Fruit fly (Drosophila melanogaster) whole organism, embryonic: Measurements from ENCODE around the gene CG12438.

Source experiments
- Abd-B ChIP-seq: fragments of 200-800 bp; sonication (Bioruptor generic); optimal IDR thresholded peaks from 2 replicates; lab custom pipeline; 2018; ENCODE audit warnings: missing biosample characterization, mild to moderate bottlenecking, missing genetic modification characterization, moderate library complexity
- CG10431 ChIP-seq: fragments of 200-800 bp; sonication (Bioruptor generic); optimal IDR thresholded peaks from 3 replicates; lab custom pipeline; 2018; ENCODE audit warnings: missing biosample characterization, mild to moderate bottlenecking, missing genetic modification characterization
- CG10565 ChIP-seq: fragments of 200-800 bp; sonication (Bioruptor generic); optimal IDR thresholded peaks from 3 replicates; lab custom pipeline; 2016; ENCODE audit warnings: missing biosample characterization, mild to moderate bottlenecking, missing genetic modification characterization
- CG11093 ChIP-seq: fragments of 200-800 bp; sonication (Bioruptor generic); IDR thresholded peaks from 3 replicates; pipeline ENCODE4 v1.3.6; 2022; ENCODE audit warnings: missing biosample characterization, missing genetic modification characterization
- CG13624 ChIP-seq: fragments of 200-800 bp; sonication (Bioruptor generic); optimal IDR thresholded peaks from 2 replicates; lab custom pipeline; 2016; ENCODE audit warnings: missing biosample characterization, missing genetic modification characterization
- CG16779 ChIP-seq: fragments of 200-800 bp; sonication (Bioruptor generic); IDR thresholded peaks from 2 replicates; pipeline ENCODE4 v1.3.6; 2022; ENCODE audit warnings: missing biosample characterization, missing genetic modification characterization
- CG18476 ChIP-seq: fragments of 200-800 bp; sonication (Bioruptor generic); optimal IDR thresholded peaks from 2 replicates; lab custom pipeline; 2016; ENCODE audit warnings: missing biosample characterization, mild to moderate bottlenecking, missing genetic modification characterization
- CG42726 ChIP-seq: fragments of 200-800 bp; sonication (Bioruptor generic); IDR thresholded peaks from 2 replicates; pipeline ENCODE4 v1.3.6; 2022; ENCODE audit warnings: missing biosample characterization, missing genetic modification characterization; ENCODE audit not compliant: partially characterized antibody
- CG43689 ChIP-seq: fragments of 200-800 bp; sonication (Bioruptor generic); IDR thresholded peaks from 2 replicates; pipeline ENCODE4 v1.3.6; 2022; ENCODE audit warnings: missing biosample characterization, missing genetic modification characterization
- CG4617 ChIP-seq: fragments of 200-800 bp; sonication (Bioruptor generic); optimal IDR thresholded peaks from 3 replicates; lab custom pipeline; 2016; ENCODE audit warnings: missing biosample characterization, missing genetic modification characterization, borderline replicate concordance
- CG8290 ChIP-seq, 3 experiments: fragments of 200-800 bp; sonication (Bioruptor generic); optimal IDR thresholded peaks; 2 replicates each; lab custom pipeline; 2016 to 2019; ENCODE audit warnings: missing biosample characterization in 3 of 3, missing genetic modification characterization in 3 of 3, mild to moderate bottlenecking in 2 of 3, moderate library complexity in 1 of 3
- Dip3 ChIP-seq: fragments of 200-800 bp; sonication (Bioruptor generic); optimal IDR thresholded peaks from 3 replicates; lab custom pipeline; 2016; ENCODE audit warnings: missing biosample characterization, missing genetic modification characterization
- Gsc ChIP-seq: fragments of 200-800 bp; sonication (Bioruptor generic); IDR thresholded peaks from 2 replicates; pipeline ENCODE4 v1.3.6; 2022; ENCODE audit warnings: missing biosample characterization, missing genetic modification characterization
- H2.0 ChIP-seq: fragments of 200-800 bp; sonication (Bioruptor generic); IDR thresholded peaks from 2 replicates; pipeline ENCODE4 v1.3.6; 2022; ENCODE audit warnings: missing biosample characterization, missing genetic modification characterization
- Hr78 ChIP-seq, 2 experiments: fragments of 200-800 bp in 1 of 2; fragments of >200 bp in 1 of 2; sonication (Bioruptor generic) in 1 of 2; optimal IDR thresholded peaks; 2 replicates each; lab custom pipeline; 2017 to 2019; ENCODE audit warnings: missing biosample characterization in 2 of 2, missing genetic modification characterization in 2 of 2, mild to moderate bottlenecking in 1 of 2, moderate library complexity in 1 of 2
- Lhr ChIP-seq: fragments of 200-800 bp; sonication (Bioruptor generic); optimal IDR thresholded peaks from 3 replicates; lab custom pipeline; 2017; ENCODE audit warnings: mild to moderate bottlenecking, missing biosample characterization, missing genetic modification reagents, missing genetic modification characterization
- Max ChIP-seq: fragments of 200-800 bp; sonication (Bioruptor generic); optimal IDR thresholded peaks from 2 replicates; lab custom pipeline; 2016; ENCODE audit warnings: missing biosample characterization, mild to moderate bottlenecking, missing genetic modification characterization
- Myb ChIP-seq: fragments of 200-800 bp; sonication (Bioruptor generic); optimal IDR thresholded peaks from 2 replicates; lab custom pipeline; 2016; ENCODE audit warnings: missing biosample characterization, missing genetic modification characterization
- Neu2 ChIP-seq: fragments of 200-800 bp; sonication (Bioruptor generic); optimal IDR thresholded peaks from 3 replicates; lab custom pipeline; 2016; ENCODE audit warnings: missing biosample characterization, missing genetic modification characterization, borderline replicate concordance
- Nf-YB ChIP-seq: fragments of 200-800 bp; sonication (Bioruptor generic); optimal IDR thresholded peaks from 3 replicates; lab custom pipeline; 2019; ENCODE audit warnings: missing biosample characterization, mild to moderate bottlenecking, missing genetic modification characterization, moderate library complexity
- Nf-YC ChIP-seq: fragments of 200-800 bp; optimal IDR thresholded peaks from 3 replicates; lab custom pipeline; 2019; ENCODE audit warnings: missing biosample characterization, mild to moderate bottlenecking, missing genetic modification characterization, moderate library complexity
- NfI ChIP-seq: fragments of 200-800 bp; sonication (Bioruptor generic); optimal IDR thresholded peaks from 3 replicates; lab custom pipeline; 2018; ENCODE audit warnings: missing biosample characterization, mild to moderate bottlenecking, missing genetic modification characterization, moderate library complexity
- bcd ChIP-seq: fragments of 200-800 bp; sonication (Bioruptor generic); optimal IDR thresholded peaks from 2 replicates; lab custom pipeline; 2017; ENCODE audit warnings: missing biosample characterization, mild to moderate bottlenecking, missing genetic modification characterization
- bowl ChIP-seq: fragments of 200-800 bp; sonication (Bioruptor generic); IDR thresholded peaks from 2 replicates; pipeline ENCODE4 v1.3.6; 2022; ENCODE audit warnings: missing biosample characterization, missing genetic modification characterization
- chinmo ChIP-seq: fragments of 200-800 bp; sonication (Bioruptor generic); IDR thresholded peaks from 4 replicates; pipeline ENCODE4 v1.3.6; 2022; ENCODE audit warnings: missing biosample characterization, missing genetic modification characterization; ENCODE audit not compliant: partially characterized antibody
- crol ChIP-seq: fragments of 200-800 bp; sonication (Bioruptor generic); IDR thresholded peaks from 2 replicates; pipeline ENCODE4 v1.3.6; 2022; ENCODE audit warnings: missing biosample characterization, missing genetic modification characterization
- dan ChIP-seq: fragments of 200-800 bp; sonication (Bioruptor generic); IDR thresholded peaks from 2 replicates; pipeline ENCODE4 v1.3.6; 2022; ENCODE audit warnings: missing biosample characterization, missing genetic modification characterization
- ewg ChIP-seq: fragments of 200-800 bp; sonication (Bioruptor generic); optimal IDR thresholded peaks from 3 replicates; lab custom pipeline; 2017; ENCODE audit warnings: mild to moderate bottlenecking, missing biosample characterization, missing genetic modification reagents, missing genetic modification characterization
- eyg ChIP-seq: fragments of 200-800 bp; sonication (Bioruptor generic); optimal IDR thresholded peaks from 3 replicates; lab custom pipeline; 2016; ENCODE audit warnings: missing biosample characterization, missing genetic modification characterization
- fd64A ChIP-seq: fragments of 200-800 bp; sonication (Bioruptor generic); optimal IDR thresholded peaks from 3 replicates; lab custom pipeline; 2018; ENCODE audit warnings: missing biosample characterization, mild to moderate bottlenecking, missing genetic modification characterization
- grn ChIP-seq: fragments of 200-800 bp; sonication (Bioruptor generic); optimal IDR thresholded peaks from 3 replicates; lab custom pipeline; 2017; ENCODE audit warnings: missing biosample characterization, missing genetic modification characterization
- h ChIP-seq: fragments of >200 bp; optimal IDR thresholded peaks from 2 replicates; lab custom pipeline; 2017
- kni ChIP-seq: fragments of 200-800 bp; sonication (Bioruptor generic); optimal IDR thresholded peaks from 3 replicates; lab custom pipeline; 2017; ENCODE audit warnings: mild to moderate bottlenecking, missing biosample characterization, missing genetic modification reagents, missing genetic modification characterization
- nau ChIP-seq: fragments of 200-800 bp; sonication (Bioruptor generic); optimal IDR thresholded peaks from 3 replicates; lab custom pipeline; 2017; ENCODE audit warnings: missing biosample characterization, mild to moderate bottlenecking, missing genetic modification characterization, missing genetic modification reagents
- pzg ChIP-seq: fragments of 200-800 bp; sonication (Bioruptor generic); optimal IDR thresholded peaks from 3 replicates; lab custom pipeline; 2018; ENCODE audit warnings: missing biosample characterization, mild to moderate bottlenecking, missing genetic modification characterization, moderate library complexity
- repo ChIP-seq: fragments of 200-800 bp; sonication (Bioruptor generic); optimal IDR thresholded peaks from 2 replicates; lab custom pipeline; 2016; ENCODE audit warnings: missing biosample characterization, missing genetic modification characterization
- salm ChIP-seq: fragments of 200-800 bp; sonication (Bioruptor generic); optimal IDR thresholded peaks from 2 replicates; lab custom pipeline; 2018; ENCODE audit warnings: missing biosample characterization, mild to moderate bottlenecking, missing genetic modification characterization
- sc ChIP-seq, 3 experiments: fragments of >200 bp in 2 of 3; fragments of 200-800 bp in 1 of 3; sonication (Bioruptor generic) in 1 of 3; optimal IDR thresholded peaks; 2 replicates in 2 of 3; 3 replicates in 1 of 3; lab custom pipeline; 2017; ENCODE audit warnings: mild to moderate bottlenecking in 1 of 3, missing biosample characterization in 1 of 3, missing genetic modification characterization in 1 of 3, missing genetic modification reagents in 1 of 3
- sens ChIP-seq: fragments of 200-800 bp; sonication (Bioruptor generic); peaks from one replicate; lab custom pipeline; 2016; ENCODE audit warnings: missing biosample characterization, missing genetic modification characterization
- slou ChIP-seq: fragments of 200-800 bp; sonication (Bioruptor generic); optimal IDR thresholded peaks from 3 replicates; lab custom pipeline; 2016; ENCODE audit warnings: missing biosample characterization, missing genetic modification characterization
- sob ChIP-seq: fragments of 200-800 bp; sonication (Bioruptor generic); IDR thresholded peaks from 2 replicates; pipeline ENCODE4 v1.3.6; 2022; ENCODE audit warnings: missing biosample characterization, missing genetic modification characterization
- tin ChIP-seq: fragments of 200-800 bp; sonication (Bioruptor generic); optimal IDR thresholded peaks from 3 replicates; lab custom pipeline; 2016; ENCODE audit warnings: missing biosample characterization, missing genetic modification characterization
- toy ChIP-seq: fragments of 200-800 bp; sonication (Bioruptor generic); IDR thresholded peaks from 2 replicates; pipeline ENCODE4 v1.3.6; 2022; ENCODE audit warnings: missing biosample characterization, missing genetic modification characterization
- tup ChIP-seq: fragments of 200-800 bp; sonication (Bioruptor generic); optimal IDR thresholded peaks from 2 replicates; lab custom pipeline; 2016; ENCODE audit warnings: missing biosample characterization, mild to moderate bottlenecking, missing genetic modification characterization, moderate library complexity
- unpg ChIP-seq: fragments of 200-800 bp; sonication (Bioruptor generic); optimal IDR thresholded peaks from 3 replicates; lab custom pipeline; 2018; ENCODE audit warnings: missing biosample characterization, mild to moderate bottlenecking, missing genetic modification characterization, moderate library complexity
- vvl ChIP-seq: fragments of 200-800 bp; sonication (Bioruptor generic); IDR thresholded peaks from 2 replicates; pipeline ENCODE4 v1.3.6; 2022; ENCODE audit warnings: missing biosample characterization, missing genetic modification characterization
- zfh1 ChIP-seq: fragments of 200-800 bp; sonication (Bioruptor generic); IDR thresholded peaks from 3 replicates; pipeline ENCODE4 v1.3.6; 2022; ENCODE audit warnings: missing biosample characterization, missing genetic modification characterization

The CG12438 gene

dm6 chr2L:8791703-8792102 is 39.6 kb downstream of the CG12438 start (continued):
- TF ChIP-seq sens (GFP tag; lab: Kevin White, UChicago) = no peak
- TF ChIP-seq grn = no peak

dm6 chr2L:8794151-8794550 is 42.1 kb downstream of the CG12438 start:
- peak; percentile 67 for TF ChIP-seq Nf-YB (GFP tag; lab: Kevin White, UChicago)
- TF ChIP-seq Myb (GFP tag; lab: Kevin White, UChicago) = no peak
- TF ChIP-seq CG10431 (GFP tag; lab: Kevin White, UChicago) = no peak
- TF ChIP-seq grn = no peak
- TF ChIP-seq Nf-YC (tag; lab: Kevin White, UChicago) = peak; percentile 61

DNA sequence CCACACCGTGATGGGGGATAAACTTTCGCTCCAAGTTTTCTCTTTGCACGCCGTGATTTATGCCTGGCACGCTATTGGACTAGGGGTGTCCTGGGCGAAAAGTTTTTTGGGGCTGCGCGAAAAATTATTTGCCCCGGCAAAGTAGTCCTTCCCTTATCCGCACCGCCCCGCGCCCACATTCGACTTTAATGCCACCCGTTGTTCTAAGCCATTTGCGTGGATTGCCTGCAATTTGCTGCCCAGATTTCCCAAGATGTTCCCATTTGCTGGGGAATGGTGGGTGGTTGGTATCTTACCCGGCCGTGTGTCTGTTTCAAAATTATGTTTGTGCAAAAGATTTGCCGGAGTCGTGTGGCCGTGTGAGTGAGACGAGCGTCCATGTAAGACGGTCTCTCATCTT is 46.9 kb downstream of the CG12438 start:
- no peak for TF ChIP-seq nau (GFP tag; lab: Kevin White, UChicago)
- 0 out of 2 replicates have a peak, but pooled peaks have one; percentile 21 for TF ChIP-seq Gsc (GFP tag; lab: Robert Waterston, UW)
- TF ChIP-seq CG16779 (GFP tag; lab: Robert Waterston, UW) = no peak
- TF ChIP-seq Dip3 (GFP tag; lab: Kevin White, UChicago) = no peak
- no peak for TF ChIP-seq sc (optimal IDR thresholded peaks at IDR 0.05; lab: Kevin White, UChicago)
- no peak for TF ChIP-seq sc (GFP tag; optimal IDR thresholded peaks at IDR 0.05; lab: Kevin White, UChicago)
- TF ChIP-seq Max = no peak
- TF ChIP-seq Neu2 (GFP tag; lab: Kevin White, UChicago) = no peak
- no peak for TF ChIP-seq CG10565 (GFP tag; lab: Kevin White, UChicago)
- no peak for TF ChIP-seq bowl (GFP tag; lab: Robert Waterston, UW)
- no peak for TF ChIP-seq kni
- no peak for TF ChIP-seq bcd
- TF ChIP-seq crol = peak; percentile 71
- no peak for TF ChIP-seq CG8290 (GFP tag; optimal IDR thresholded peaks at IDR 0.05; lab: Kevin White, UChicago)
- TF ChIP-seq CG8290 (tag; optimal IDR thresholded peaks at IDR 0.05; lab: Kevin White, UChicago) = no peak
- TF ChIP-seq Hr78 (GFP tag; optimal IDR thresholded peaks at IDR 0.05; lab: Kevin White, UChicago) = no peak
- TF ChIP-seq CG18476 (GFP tag; lab: Kevin White, UChicago) = no peak
- no peak for TF ChIP-seq sob (GFP tag; lab: Robert Waterston, UW)
- TF ChIP-seq unpg (GFP tag; lab: Kevin White, UChicago) = no peak
- no peak for TF ChIP-seq vvl (GFP tag; lab: Robert Waterston, UW)
- no peak for TF ChIP-seq NfI (GFP tag; lab: Kevin White, UChicago)
- no peak for TF ChIP-seq tin
- no peak for TF ChIP-seq chinmo (GFP tag; lab: Robert Waterston, UW)
- no peak for TF ChIP-seq zfh1 (GFP tag; lab: Robert Waterston, UW)
- TF ChIP-seq fd64A (GFP tag; lab: Kevin White, UChicago) = no peak
- no peak for TF ChIP-seq slou (GFP tag; lab: Kevin White, UChicago)
- TF ChIP-seq eyg (GFP tag; lab: Kevin White, UChicago) = no peak
- TF ChIP-seq salm (tag; lab: Kevin White, UChicago) = no peak
- no peak for TF ChIP-seq tup (GFP tag; lab: Kevin White, UChicago)
- TF ChIP-seq CG13624 = no peak
- peak; percentile 44 for TF ChIP-seq ewg (GFP tag; lab: Kevin White, UChicago)
- TF ChIP-seq CG42726 (GFP tag; lab: Robert Waterston, UW) = 0 out of 2 replicates have a peak, but pooled peaks have one; percentile 28
- no peak for TF ChIP-seq H2.0 (GFP tag; lab: Robert Waterston, UW)
- TF ChIP-seq pzg (GFP tag; lab: Kevin White, UChicago) = no peak
- no peak for TF ChIP-seq Abd-B (GFP tag; lab: Kevin White, UChicago)
- no peak for TF ChIP-seq repo
- TF ChIP-seq CG4617 (GFP tag; lab: Kevin White, UChicago) = no peak
- no peak for TF ChIP-seq Lhr
- TF ChIP-seq dan (GFP tag; lab: Robert Waterston, UW) = no peak
- TF ChIP-seq CG11093 (GFP tag; lab: Robert Waterston, UW) = no peak
- no peak for TF ChIP-seq CG43689 (GFP tag; lab: Robert Waterston, UW)
- TF ChIP-seq toy (GFP tag; lab: Robert Waterston, UW) = no peak
- no peak for TF ChIP-seq h (lab: Kevin White, UChicago)
